Worm (Caenorhabditis elegans): Measurements from ENCODE around the gene lgc-21.

lgc-21 gene

ce11 chrX:14067641-14068040, at the start of gene lgc-21:
Gene lgc-21 (minus strand): TSS chrX:14067984.
- TF ChIP-seq pqm-1 (tag; optimal IDR thresholded peaks at IDR 0.05) (no peak), aha-1 (tag) (peak; percentile 96)

ce11 chrX:14115480-14116161, 47.8 kb upstream of the lgc-21 start, which contains the start of gene F28H6.7:
Gene F28H6.7 (plus strand): TSS chrX:14116111.
- TF ChIP-seq pqm-1 (tag; optimal IDR thresholded peaks at IDR 0.05) (no peak), ctbp-1 (GFP tag; IDR thresholded peaks at IDR 0.05) (no peak; the same call in none of the 2 replicates), lin-38 (GFP tag; IDR thresholded peaks at IDR 0.05) (no peak), ztf-7 (tag; optimal IDR thresholded peaks at IDR 0.05) (peak; percentile 17), nhr-6 (tag; optimal IDR thresholded peaks at IDR 0.05) (no peak), snpc-1.2 (GFP tag; IDR thresholded peaks at IDR 0.05) (peak; percentile 76), nhr-102 (tag; optimal IDR thresholded peaks at IDR 0.05) (peak; percentile 43), php-3 (GFP tag; IDR thresholded peaks at IDR 0.05) (peak; percentile 58; the same call in 1 of the 2 replicates), T20F7.1 (GFP tag; optimal IDR thresholded peaks at IDR 0.05) (peak; percentile 18), T26A8.4 (GFP tag; IDR thresholded peaks at IDR 0.05) (no peak), ZK337.2 (GFP tag; IDR thresholded peaks at IDR 0.05) (peak; percentile 60), dmd-8 (GFP tag; IDR thresholded peaks at IDR 0.05) (peak; percentile 79), F10B5.3 (tag; optimal IDR thresholded peaks at IDR 0.05) (no peak), F49E8.2 (tag; optimal IDR thresholded peaks at IDR 0.05; ENCODE audit: borderline replicate concordance) (no peak), nhr-111 (GFP tag; optimal IDR thresholded peaks at IDR 0.05) (peak; percentile 8), ces-1 (GFP tag; optimal IDR thresholded peaks at IDR 0.05) (no peak), dmd-9 (GFP tag; IDR thresholded peaks at IDR 0.05) (peak; percentile 82), unc-39 (tag; optimal IDR thresholded peaks at IDR 0.05) (no peak), hlh-30 (tag; optimal IDR thresholded peaks at IDR 0.05; ENCODE audit: insufficient read depth) (peak; percentile 48), ama-1 (optimal IDR thresholded peaks at IDR 0.05) (no peak), lin-13 (GFP tag; optimal IDR thresholded peaks at IDR 0.05) (peak; percentile 26), Y5F2A.4 (GFP tag; optimal IDR thresholded peaks at IDR 0.05) (peak; percentile 52), R02D3.7 (tag; optimal IDR thresholded peaks at IDR 0.05) (no peak), nhr-77 (tag; optimal IDR thresholded peaks at IDR 0.05) (peak; percentile 33), vab-7 (GFP tag; IDR thresholded peaks at IDR 0.05) (peak; percentile 81), mdt-29 (GFP tag; IDR thresholded peaks at IDR 0.05) (no peak), spr-1 (tag; optimal IDR thresholded peaks at IDR 0.05) (peak; percentile 44), unc-130 (GFP tag; optimal IDR thresholded peaks at IDR 0.05) (peak; percentile 16), zip-11 (GFP tag; IDR thresholded peaks at IDR 0.05) (no peak; the same call in 1 of the 2 replicates), daf-8 (GFP tag; IDR thresholded peaks at IDR 0.05) (no peak), tag-97 (GFP tag; IDR thresholded peaks at IDR 0.05) (no peak), jun-1 (tag; optimal IDR thresholded peaks at IDR 0.05) (no peak), nhr-10 (tag; optimal IDR thresholded peaks at IDR 0.05) (no peak), spr-3 (GFP tag; optimal IDR thresholded peaks at IDR 0.05) (peak; percentile 66), ceh-20 (GFP tag; IDR thresholded peaks at IDR 0.05) (peak; percentile 63; the same call in 1 of the 2 replicates), set-16 (GFP tag; IDR thresholded peaks at IDR 0.05) (no peak; the same call in 1 of the 2 replicates), lin-15B (tag; optimal IDR thresholded peaks at IDR 0.05) (no peak), arid-1 (GFP tag; conservative IDR thresholded peaks at IDR 0.05) (peak; percentile 68), lim-7 (GFP tag; IDR thresholded peaks at IDR 0.05) (peak; percentile 84), egl-27 (tag; optimal IDR thresholded peaks at IDR 0.05) (no peak), tra-1 (GFP tag; IDR thresholded peaks at IDR 0.05) (peak; percentile 59; the same call in 1 of the 2 replicates), ceh-82 (tag; optimal IDR thresholded peaks at IDR 0.05) (no peak), duxl-1 (tag; optimal IDR thresholded peaks at IDR 0.05; ENCODE audit: poor library complexity) (peak; percentile 27), nhr-28 (tag; optimal IDR thresholded peaks at IDR 0.05) (peak; percentile 17), madf-5 (GFP tag; IDR thresholded peaks at IDR 0.05) (peak in 1 of 2 experiments; percentile 30; a peak in 1 of 4 replicates), nhr-41 (GFP tag; IDR thresholded peaks at IDR 0.05) (0 out of 2 replicates have a peak, but pooled peaks have one; percentile 64), zag-1 (tag; optimal IDR thresholded peaks at IDR 0.05) (no peak), rbr-2 (tag; optimal IDR thresholded peaks at IDR 0.05) (peak; percentile 61)
